Fruit fly (Drosophila melanogaster) whole organism, embryonic: ENCODE measurements around the gene mAcon1.
A peak's percentile ranks its signal among the peaks of the same experiment; 100 is the strongest.

Source experiments
- Antp ChIP-seq: fragments of 200-800 bp; sonication (Bioruptor generic); optimal IDR thresholded peaks from 3 replicates; lab custom pipeline; 2016; ENCODE audit warnings: missing biosample characterization, missing genetic modification characterization
- Atf6 ChIP-seq: fragments of 200-800 bp; sonication (Bioruptor generic); IDR thresholded peaks from 2 replicates; pipeline ENCODE4 v1.3.6; 2022; ENCODE audit warnings: missing biosample characterization, missing genetic modification characterization
- Bgb ChIP-seq: fragments of 200-800 bp; sonication (Bioruptor generic); IDR thresholded peaks from 2 replicates; pipeline ENCODE4 v1.3.6; 2022; ENCODE audit warnings: missing biosample characterization, missing genetic modification characterization; ENCODE audit not compliant: partially characterized antibody
- CG10274 ChIP-seq: fragments of 200-800 bp; sonication (Bioruptor generic); optimal IDR thresholded peaks from 3 replicates; lab custom pipeline; 2017; ENCODE audit warnings: missing biosample characterization, mild to moderate bottlenecking, missing genetic modification characterization
- CG11504 ChIP-seq: fragments of 200-800 bp; sonication (Bioruptor generic); optimal IDR thresholded peaks from 3 replicates; lab custom pipeline; 2019; ENCODE audit warnings: missing biosample characterization, mild to moderate bottlenecking, missing genetic modification characterization, moderate library complexity
- CG11695 ChIP-seq: fragments of 200-800 bp; sonication (Bioruptor generic); IDR thresholded peaks from 3 replicates; pipeline ENCODE4 v1.3.6; 2022; ENCODE audit warnings: missing biosample characterization, missing genetic modification characterization
- CG11696 ChIP-seq: fragments of 200-800 bp; sonication (Bioruptor generic); IDR thresholded peaks from 2 replicates; pipeline ENCODE4 v1.3.6; 2022; ENCODE audit warnings: missing biosample characterization, missing genetic modification characterization
- CG11723 ChIP-seq: fragments of 200-800 bp; sonication (Bioruptor generic); optimal IDR thresholded peaks from 2 replicates; lab custom pipeline; 2017; ENCODE audit warnings: missing biosample characterization, mild to moderate bottlenecking, missing genetic modification characterization
- CG13287 ChIP-seq: fragments of 200-800 bp; sonication (Bioruptor generic); IDR thresholded peaks from 2 replicates; pipeline ENCODE4 v1.3.6; 2022; ENCODE audit warnings: missing biosample characterization, missing genetic modification characterization; ENCODE audit not compliant: partially characterized antibody
- CG13894 ChIP-seq: fragments of 200-800 bp; sonication (Bioruptor generic); optimal IDR thresholded peaks from 3 replicates; lab custom pipeline; 2018; ENCODE audit warnings: missing biosample characterization, mild to moderate bottlenecking, missing genetic modification characterization, moderate library complexity
- CG17186 ChIP-seq: fragments of 200-800 bp; sonication (Bioruptor generic); optimal IDR thresholded peaks from 3 replicates; lab custom pipeline; 2017; ENCODE audit warnings: missing biosample characterization, missing genetic modification reagents, missing genetic modification characterization
- CG17359 ChIP-seq: fragments of 200-800 bp; sonication (Bioruptor generic); optimal IDR thresholded peaks from 3 replicates; lab custom pipeline; 2018; ENCODE audit warnings: missing biosample characterization, mild to moderate bottlenecking, missing genetic modification characterization, moderate library complexity
- CG1792 ChIP-seq: fragments of 200-800 bp; sonication (Bioruptor generic); optimal IDR thresholded peaks from 2 replicates; lab custom pipeline; 2016; ENCODE audit warnings: missing biosample characterization, missing genetic modification characterization
- CG18619 ChIP-seq: fragments of 200-800 bp; sonication (Bioruptor generic); optimal IDR thresholded peaks from 3 replicates; lab custom pipeline; 2017; ENCODE audit warnings: missing biosample characterization, mild to moderate bottlenecking, missing genetic modification characterization
- CG2712 ChIP-seq: fragments of 200-800 bp; optimal IDR thresholded peaks from 3 replicates; lab custom pipeline; 2019; ENCODE audit warnings: missing biosample characterization, mild to moderate bottlenecking, missing genetic modification characterization, moderate library complexity
- CG30403 ChIP-seq: fragments of 200-800 bp; sonication (Bioruptor generic); optimal IDR thresholded peaks from 3 replicates; lab custom pipeline; 2016; ENCODE audit warnings: missing biosample characterization, missing genetic modification characterization
- CG6272 ChIP-seq: fragments of 200-800 bp; sonication (Bioruptor generic); IDR thresholded peaks from 2 replicates; pipeline ENCODE4 v1.3.6; 2022; ENCODE audit warnings: missing biosample characterization, missing genetic modification characterization
- CG6689 ChIP-seq: fragments of 200-800 bp; sonication (Bioruptor generic); IDR thresholded peaks from 2 replicates; pipeline ENCODE4 v1.3.6; 2022; ENCODE audit warnings: missing biosample characterization, missing genetic modification characterization
- CG7745 ChIP-seq: fragments of 200-800 bp; sonication (Bioruptor generic); optimal IDR thresholded peaks from 2 replicates; lab custom pipeline; 2018; ENCODE audit warnings: missing biosample characterization, mild to moderate bottlenecking, missing genetic modification characterization, moderate library complexity
- CG9727 ChIP-seq: fragments of 200-800 bp; sonication (Bioruptor generic); optimal IDR thresholded peaks from 3 replicates; lab custom pipeline; 2017; ENCODE audit warnings: missing biosample characterization, mild to moderate bottlenecking, missing genetic modification characterization
- Dfd ChIP-seq, 2 experiments: fragments of >200 bp; optimal IDR thresholded peaks; 2 replicates each; lab custom pipeline; 2017; ENCODE audit warnings: missing biosample characterization in 2 of 2, missing genetic modification characterization in 2 of 2
- Dip3 ChIP-seq: fragments of 200-800 bp; sonication (Bioruptor generic); optimal IDR thresholded peaks from 3 replicates; lab custom pipeline; 2016; ENCODE audit warnings: missing biosample characterization, missing genetic modification characterization
- Dp ChIP-seq: fragments of 200-800 bp; sonication (Bioruptor generic); optimal IDR thresholded peaks from 2 replicates; lab custom pipeline; 2018; ENCODE audit warnings: missing biosample characterization, mild to moderate bottlenecking, missing genetic modification characterization, moderate library complexity
- Dref ChIP-seq: fragments of 200-800 bp; sonication (Bioruptor generic); IDR thresholded peaks from 2 replicates; pipeline ENCODE4 v1.3.6; 2022; ENCODE audit warnings: missing biosample characterization, missing genetic modification characterization
- Hand ChIP-seq: fragments of 200-800 bp; sonication (Bioruptor generic); optimal IDR thresholded peaks from 2 replicates; lab custom pipeline; 2017; ENCODE audit warnings: mild to moderate bottlenecking, missing biosample characterization, missing genetic modification reagents, missing genetic modification characterization
- Hr3 ChIP-seq: fragments of 200-800 bp; sonication (Bioruptor generic); optimal IDR thresholded peaks from 3 replicates; lab custom pipeline; 2016; ENCODE audit warnings: missing biosample characterization, missing genetic modification characterization
- Meics ChIP-seq: fragments of 200-800 bp; sonication (Bioruptor generic); optimal IDR thresholded peaks from 2 replicates; lab custom pipeline; 2017; ENCODE audit warnings: missing biosample characterization, mild to moderate bottlenecking, missing genetic modification characterization
- Ravus ChIP-seq: fragments of 200-800 bp; sonication (Bioruptor generic); IDR thresholded peaks from 2 replicates; pipeline ENCODE4 v1.3.6; 2022; ENCODE audit warnings: missing biosample characterization, missing genetic modification characterization
- Scr ChIP-seq: fragments of 200-800 bp; sonication (Bioruptor generic); IDR thresholded peaks from 2 replicates; pipeline ENCODE4 v1.3.6; 2022; ENCODE audit warnings: missing biosample characterization, missing genetic modification characterization; ENCODE audit not compliant: partially characterized antibody
- Sox100B ChIP-seq: fragments of 200-800 bp; sonication (Bioruptor generic); optimal IDR thresholded peaks from 3 replicates; lab custom pipeline; 2018; ENCODE audit warnings: missing biosample characterization, mild to moderate bottlenecking, missing genetic modification characterization
- Sry-δ ChIP-seq: fragments of 200-800 bp; sonication (Bioruptor generic); optimal IDR thresholded peaks from 2 replicates; lab custom pipeline; 2016; ENCODE audit warnings: missing biosample characterization, missing genetic modification characterization
- TFAM ChIP-seq: fragments of 200-800 bp; sonication (Bioruptor generic); optimal IDR thresholded peaks from 2 replicates; lab custom pipeline; 2017; ENCODE audit warnings: missing biosample characterization, missing genetic modification characterization, inconsistent platforms
- Taf1 ChIP-seq: fragments of 200-800 bp; sonication (Bioruptor generic); IDR thresholded peaks from 2 replicates; pipeline ENCODE4 v1.3.6; 2022; ENCODE audit warnings: missing biosample characterization, missing genetic modification characterization
- ara ChIP-seq: fragments of 200-800 bp; sonication (Bioruptor generic); IDR thresholded peaks from 2 replicates; pipeline ENCODE4 v1.3.6; 2022; ENCODE audit warnings: missing biosample characterization, missing genetic modification characterization
- bcd ChIP-seq: fragments of 200-800 bp; sonication (Bioruptor generic); optimal IDR thresholded peaks from 2 replicates; lab custom pipeline; 2017; ENCODE audit warnings: missing biosample characterization, mild to moderate bottlenecking, missing genetic modification characterization
- emc ChIP-seq: fragments of 200-800 bp; sonication (Bioruptor generic); optimal IDR thresholded peaks from 2 replicates; lab custom pipeline; 2016; ENCODE audit warnings: missing biosample characterization, missing genetic modification characterization
- hbn ChIP-seq: fragments of 200-800 bp; sonication (Bioruptor generic); IDR thresholded peaks from 2 replicates; pipeline ENCODE4 v1.3.6; 2022; ENCODE audit warnings: missing biosample characterization, missing genetic modification characterization; ENCODE audit not compliant: partially characterized antibody
- hth ChIP-seq: fragments of >200 bp; optimal IDR thresholded peaks from 2 replicates; lab custom pipeline; 2017; ENCODE audit warnings: inconsistent platforms
- lbe ChIP-seq: fragments of 200-800 bp; sonication (Bioruptor generic); optimal IDR thresholded peaks from 2 replicates; lab custom pipeline; 2016; ENCODE audit warnings: missing biosample characterization, mild to moderate bottlenecking, missing genetic modification characterization
- pho ChIP-seq: fragments of 200-800 bp; sonication (Bioruptor generic); optimal IDR thresholded peaks from 2 replicates; lab custom pipeline; 2016; ENCODE audit warnings: missing biosample characterization, missing genetic modification characterization
- prd ChIP-seq, 3 experiments: fragments of >200 bp in 2 of 3; fragments of 200-800 bp in 1 of 3; sonication (Bioruptor generic) in 1 of 3; optimal IDR thresholded peaks in 2 of 3; IDR thresholded peaks in 1 of 3; 2 replicates in 2 of 3; 3 replicates in 1 of 3; pipeline versions ENCODE4 v1.3.6 to Lab custom; 2017 to 2022; ENCODE audit warnings: missing biosample characterization in 1 of 3, missing genetic modification characterization in 1 of 3
- sd ChIP-seq: fragments of 200-800 bp; sonication (Bioruptor generic); optimal IDR thresholded peaks from 3 replicates; lab custom pipeline; 2018; ENCODE audit warnings: missing biosample characterization, mild to moderate bottlenecking, missing genetic modification characterization, moderate library complexity
- sob ChIP-seq: fragments of 200-800 bp; sonication (Bioruptor generic); IDR thresholded peaks from 2 replicates; pipeline ENCODE4 v1.3.6; 2022; ENCODE audit warnings: missing biosample characterization, missing genetic modification characterization
- sqz ChIP-seq: fragments of 200-800 bp; sonication (Bioruptor generic); optimal IDR thresholded peaks from 3 replicates; lab custom pipeline; 2018; ENCODE audit warnings: missing biosample characterization, mild to moderate bottlenecking, missing genetic modification characterization
- vnd ChIP-seq: fragments of 200-800 bp; sonication (Bioruptor generic); IDR thresholded peaks from 3 replicates; pipeline ENCODE4 v1.3.6; 2022; ENCODE audit warnings: missing biosample characterization, missing genetic modification characterization; ENCODE audit not compliant: partially characterized antibody
- wdn ChIP-seq: fragments of 200-800 bp; sonication (Bioruptor generic); IDR thresholded peaks from 2 replicates; pipeline ENCODE4 v1.3.6; 2022; ENCODE audit warnings: missing biosample characterization, missing genetic modification characterization
- zen2 ChIP-seq: fragments of 200-800 bp; sonication (Bioruptor generic); IDR thresholded peaks from 3 replicates; pipeline ENCODE4 v1.3.6; 2022; ENCODE audit warnings: missing biosample characterization, missing genetic modification characterization; ENCODE audit not compliant: partially characterized antibody
- zfh2 ChIP-seq: fragments of 200-800 bp; sonication (Bioruptor generic); optimal IDR thresholded peaks from 2 replicates; lab custom pipeline; 2016; ENCODE audit warnings: missing biosample characterization, missing genetic modification characterization

Gene mAcon1

dm6 chr2L:21156156-21157040 lies 12.0 kb upstream of the mAcon1 start, which contains the start of the genes Mpp6 and E2f2 (continued):
- peak; percentile 36 for TF ChIP-seq CG18619
- no peak for TF ChIP-seq prd (optimal IDR thresholded peaks at IDR 0.05; lab: Kevin White, UChicago)
- peak; percentile 54 for TF ChIP-seq prd (GFP tag; IDR thresholded peaks at IDR 0.05; lab: Robert Waterston, UW)
- TF ChIP-seq CG11696, result no peak
- peak; percentile 79 for TF ChIP-seq CG13287 (GFP tag; lab: Robert Waterston, UW)
- TF ChIP-seq Dref (GFP tag; lab: Robert Waterston, UW), result peak; percentile 87
- TF ChIP-seq zfh2 (GFP tag; lab: Kevin White, UChicago), result peak; percentile 42
- TF ChIP-seq Ravus (GFP tag; lab: Robert Waterston, UW), result no peak
- peak; percentile 86 for TF ChIP-seq sob (GFP tag; lab: Robert Waterston, UW)
- no peak for TF ChIP-seq CG7745
- no peak for TF ChIP-seq CG11723
- TF ChIP-seq Dip3 (GFP tag; lab: Kevin White, UChicago), result peak; percentile 29
- peak; percentile 54 for TF ChIP-seq sqz (GFP tag; lab: Kevin White, UChicago)
- peak; percentile 20 for TF ChIP-seq Hr3 (GFP tag; lab: Kevin White, UChicago)
- TF ChIP-seq CG10274, result no peak
- TF ChIP-seq CG9727 (GFP tag; lab: Kevin White, UChicago), result peak; percentile 19
- TF ChIP-seq hbn (GFP tag; lab: Robert Waterston, UW), result peak; percentile 87
- no peak for TF ChIP-seq Hand (GFP tag; lab: Kevin White, UChicago)
- TF ChIP-seq Sry-δ (GFP tag; lab: Kevin White, UChicago), result peak; percentile 59
- TF ChIP-seq CG13894 (tag; lab: Kevin White, UChicago), result no peak
- peak; percentile 89 for TF ChIP-seq Bgb (GFP tag; lab: Robert Waterston, UW)
- no peak for TF ChIP-seq ara
- TF ChIP-seq wdn (GFP tag; lab: Robert Waterston, UW), result no peak
- TF ChIP-seq Sox100B (GFP tag; lab: Kevin White, UChicago), result peak; percentile 36
- peak; percentile 82 for TF ChIP-seq Scr (GFP tag; lab: Robert Waterston, UW)
- no peak for TF ChIP-seq Taf1 (GFP tag; lab: Robert Waterston, UW)
- peak; percentile 79 for TF ChIP-seq Dp (GFP tag; lab: Kevin White, UChicago)
- TF ChIP-seq CG17359, result peak; percentile 4
- no peak for TF ChIP-seq hth (lab: Kevin White, UChicago)
- 0 out of 2 replicates have a peak, but pooled peaks have one; percentile 20 for TF ChIP-seq CG6689 (GFP tag; lab: Robert Waterston, UW)
- peak; percentile 9 for TF ChIP-seq emc
- TF ChIP-seq Meics (GFP tag; lab: Kevin White, UChicago), result peak; percentile 11
- peak; percentile 51 for TF ChIP-seq CG30403
- peak; percentile 79 for TF ChIP-seq vnd (GFP tag; lab: Robert Waterston, UW)
- TF ChIP-seq TFAM (GFP tag; lab: Kevin White, UChicago), result no peak
- peak; percentile 18 for TF ChIP-seq CG11504 (tag; lab: Kevin White, UChicago)
- peak; percentile 35 for TF ChIP-seq lbe (GFP tag; lab: Kevin White, UChicago)
- TF ChIP-seq CG2712 (tag; lab: Kevin White, UChicago), result peak; percentile 13
- TF ChIP-seq zen2 (GFP tag; lab: Robert Waterston, UW), result peak; percentile 83
- peak; percentile 28 for TF ChIP-seq Antp
- TF ChIP-seq Atf6, result 0 out of 2 replicates have a peak, but pooled peaks have one; percentile 23
- TF ChIP-seq pho (GFP tag; lab: Kevin White, UChicago), result peak; percentile 41
- TF ChIP-seq CG6272 (GFP tag; lab: Robert Waterston, UW), result peak; percentile 50; the same call in 1 of the 2 replicates
- peak; percentile 28 for TF ChIP-seq bcd (GFP tag; lab: Kevin White, UChicago)
- no peak for TF ChIP-seq sd (tag; lab: Kevin White, UChicago)
- TF ChIP-seq CG11695, result no peak
- TF ChIP-seq CG1792 (GFP tag; lab: Kevin White, UChicago), result no peak
- no peak for TF ChIP-seq Dfd (GFP tag; optimal IDR thresholded peaks at IDR 0.05; lab: Kevin White, UChicago)
- peak; percentile 77 for TF ChIP-seq CG17186 (GFP tag; lab: Kevin White, UChicago)
